Fruit fly (Drosophila melanogaster) whole organism, embryonic: ENCODE measurements around the gene CG45218.

Source experiments
- Awh ChIP-seq: fragments of 200-800 bp; sonication (Bioruptor generic); IDR thresholded peaks from 2 replicates; pipeline ENCODE4, ENCODE4 v1.3.6; 2022; ENCODE audit warnings: missing biosample characterization, missing genetic modification characterization
- CG1024 ChIP-seq: fragments of 200-800 bp; sonication (Bioruptor generic); IDR thresholded peaks from 2 replicates; pipeline ENCODE4 v1.3.6; 2022; ENCODE audit warnings: missing biosample characterization, missing genetic modification characterization
- CG10267 ChIP-seq: fragments of 200-800 bp; sonication (Bioruptor generic); optimal IDR thresholded peaks from 2 replicates; lab custom pipeline; 2018; ENCODE audit warnings: missing biosample characterization, mild to moderate bottlenecking, missing genetic modification characterization, moderate library complexity
- CG10462 ChIP-seq: fragments of 200-800 bp; sonication (Bioruptor generic); optimal IDR thresholded peaks from 2 replicates; lab custom pipeline; 2016; ENCODE audit warnings: missing biosample characterization, missing genetic modification characterization
- CG11398 ChIP-seq: fragments of 200-800 bp; sonication (Bioruptor generic); optimal IDR thresholded peaks from 2 replicates; lab custom pipeline; 2016; ENCODE audit warnings: missing biosample characterization, missing genetic modification characterization
- CG11696 ChIP-seq: fragments of 200-800 bp; sonication (Bioruptor generic); IDR thresholded peaks from 2 replicates; pipeline ENCODE4 v1.3.6; 2022; ENCODE audit warnings: missing biosample characterization, missing genetic modification characterization
- CG12299 ChIP-seq: fragments of 200-800 bp; sonication (Bioruptor generic); optimal IDR thresholded peaks from 2 replicates; lab custom pipeline; 2018; ENCODE audit warnings: missing biosample characterization, mild to moderate bottlenecking, missing genetic modification characterization
- CG1603 ChIP-seq: fragments of 200-800 bp; sonication (Bioruptor generic); optimal IDR thresholded peaks from 2 replicates; lab custom pipeline; 2019; ENCODE audit warnings: missing biosample characterization, mild to moderate bottlenecking, missing genetic modification characterization, moderate library complexity
- CG17912 ChIP-seq: fragments of 200-800 bp; sonication (Bioruptor generic); optimal IDR thresholded peaks from 2 replicates; lab custom pipeline; 2018; ENCODE audit warnings: missing biosample characterization, mild to moderate bottlenecking, missing genetic modification characterization
- CG18764 ChIP-seq: fragments of 200-800 bp; sonication (Bioruptor generic); optimal IDR thresholded peaks from 3 replicates; lab custom pipeline; 2016; ENCODE audit warnings: missing biosample characterization, missing genetic modification characterization
- CG2120 ChIP-seq: fragments of 200-800 bp; sonication (Bioruptor generic); optimal IDR thresholded peaks from 3 replicates; lab custom pipeline; 2016; ENCODE audit warnings: missing biosample characterization, missing genetic modification characterization
- CG2875 ChIP-seq: fragments of 200-800 bp; sonication (Bioruptor generic); optimal IDR thresholded peaks from 2 replicates; lab custom pipeline; 2017; ENCODE audit warnings: missing biosample characterization, mild to moderate bottlenecking, missing genetic modification characterization, missing genetic modification reagents
- CG30020 ChIP-seq: fragments of 200-800 bp; optimal IDR thresholded peaks from 2 replicates; lab custom pipeline; 2019; ENCODE audit warnings: missing biosample characterization, mild to moderate bottlenecking, missing genetic modification characterization, moderate library complexity
- CG34224 ChIP-seq: fragments of 200-800 bp; sonication (Bioruptor generic); IDR thresholded peaks from 3 replicates; pipeline ENCODE4 v1.3.6; 2022; ENCODE audit warnings: missing biosample characterization, missing genetic modification characterization; ENCODE audit not compliant: partially characterized antibody
- CG6854 ChIP-seq: fragments of 200-800 bp; sonication (Bioruptor generic); optimal IDR thresholded peaks from 3 replicates; lab custom pipeline; 2017; ENCODE audit warnings: missing biosample characterization, mild to moderate bottlenecking, missing genetic modification characterization
- CG7745 ChIP-seq: fragments of 200-800 bp; sonication (Bioruptor generic); optimal IDR thresholded peaks from 2 replicates; lab custom pipeline; 2018; ENCODE audit warnings: missing biosample characterization, mild to moderate bottlenecking, missing genetic modification characterization, moderate library complexity
- CG7987 ChIP-seq: fragments of 200-800 bp; sonication (Bioruptor generic); optimal IDR thresholded peaks from 2 replicates; lab custom pipeline; 2018; ENCODE audit warnings: missing biosample characterization, mild to moderate bottlenecking, missing genetic modification characterization, moderate library complexity
- CG8478 ChIP-seq: fragments of >200 bp; optimal IDR thresholded peaks from 2 replicates; lab custom pipeline; 2018
- CG9609 ChIP-seq: fragments of 200-800 bp; sonication (Bioruptor generic); optimal IDR thresholded peaks from 3 replicates; lab custom pipeline; 2016; ENCODE audit warnings: missing biosample characterization, missing genetic modification characterization
- Chrac-16 ChIP-seq: fragments of 200-800 bp; sonication (Bioruptor generic); optimal IDR thresholded peaks from 3 replicates; lab custom pipeline; 2016; ENCODE audit warnings: missing biosample characterization, missing genetic modification characterization
- Dip3 ChIP-seq: fragments of 200-800 bp; sonication (Bioruptor generic); optimal IDR thresholded peaks from 3 replicates; lab custom pipeline; 2016; ENCODE audit warnings: missing biosample characterization, missing genetic modification characterization
- Dref ChIP-seq: fragments of 200-800 bp; sonication (Bioruptor generic); IDR thresholded peaks from 2 replicates; pipeline ENCODE4 v1.3.6; 2022; ENCODE audit warnings: missing biosample characterization, missing genetic modification characterization
- E2f1 ChIP-seq: fragments of 200-800 bp; sonication (Bioruptor generic); IDR thresholded peaks from 2 replicates; pipeline ENCODE4 v1.3.6; 2022; ENCODE audit warnings: missing biosample characterization, missing genetic modification characterization
- Ets97D ChIP-seq: fragments of 200-800 bp; sonication (Bioruptor generic); optimal IDR thresholded peaks from 3 replicates; lab custom pipeline; 2016; ENCODE audit warnings: missing biosample characterization, missing genetic modification characterization
- Hand ChIP-seq: fragments of 200-800 bp; sonication (Bioruptor generic); optimal IDR thresholded peaks from 2 replicates; lab custom pipeline; 2017; ENCODE audit warnings: mild to moderate bottlenecking, missing biosample characterization, missing genetic modification reagents, missing genetic modification characterization
- Hey ChIP-seq: fragments of 200-800 bp; sonication (Bioruptor generic); optimal IDR thresholded peaks from 3 replicates; lab custom pipeline; 2018; ENCODE audit warnings: missing biosample characterization, mild to moderate bottlenecking, missing genetic modification characterization
- MTF-1 ChIP-seq: fragments of 200-800 bp; sonication (Bioruptor generic); optimal IDR thresholded peaks from 2 replicates; lab custom pipeline; 2018; ENCODE audit warnings: missing biosample characterization, mild to moderate bottlenecking, missing genetic modification characterization, borderline replicate concordance
- Rx ChIP-seq: fragments of 200-800 bp; sonication (Bioruptor generic); IDR thresholded peaks from 2 replicates; pipeline ENCODE4 v1.3.6; 2022; ENCODE audit warnings: missing biosample characterization, missing genetic modification characterization
- Side ChIP-seq: fragments of 200-800 bp; sonication (Bioruptor generic); optimal IDR thresholded peaks from 2 replicates; lab custom pipeline; 2016; ENCODE audit warnings: missing biosample characterization, missing genetic modification characterization
- Vsx1 ChIP-seq: fragments of 200-800 bp; sonication (Bioruptor generic); optimal IDR thresholded peaks from 2 replicates; lab custom pipeline; 2017; ENCODE audit warnings: missing biosample characterization, mild to moderate bottlenecking, missing genetic modification characterization, missing genetic modification reagents
- ab ChIP-seq: fragments of 200-800 bp; sonication (Bioruptor generic); optimal IDR thresholded peaks from 2 replicates; lab custom pipeline; 2016; ENCODE audit warnings: missing biosample characterization, missing genetic modification characterization
- ash1 ChIP-seq: fragments of 200-800 bp; sonication (Bioruptor generic); optimal IDR thresholded peaks from 2 replicates; lab custom pipeline; 2018; ENCODE audit warnings: missing biosample characterization, mild to moderate bottlenecking, missing genetic modification characterization
- dimm ChIP-seq: fragments of 200-800 bp; sonication (Bioruptor generic); IDR thresholded peaks from 2 replicates; pipeline ENCODE4 v1.3.6; 2022; ENCODE audit warnings: missing biosample characterization, missing genetic modification characterization
- emc ChIP-seq: fragments of 200-800 bp; sonication (Bioruptor generic); optimal IDR thresholded peaks from 2 replicates; lab custom pipeline; 2016; ENCODE audit warnings: missing biosample characterization, missing genetic modification characterization
- ems ChIP-seq: fragments of 200-800 bp; sonication (Bioruptor generic); optimal IDR thresholded peaks from 3 replicates; lab custom pipeline; 2016; ENCODE audit warnings: missing biosample characterization, missing genetic modification characterization
- esg ChIP-seq: fragments of 200-800 bp; sonication (Bioruptor generic); conservative IDR thresholded peaks from 2 replicates; pipeline ENCODE4 v1.3.6; 2022; ENCODE audit warnings: missing biosample characterization, missing genetic modification characterization
- gcm ChIP-seq: fragments of 200-800 bp; sonication (Bioruptor generic); optimal IDR thresholded peaks from 2 replicates; lab custom pipeline; 2019; ENCODE audit warnings: missing biosample characterization, mild to moderate bottlenecking, missing genetic modification characterization, moderate library complexity
- her ChIP-seq: fragments of 200-800 bp; sonication (Bioruptor generic); optimal IDR thresholded peaks from 2 replicates; lab custom pipeline; 2016; ENCODE audit warnings: missing biosample characterization, missing genetic modification characterization
- knrl ChIP-seq: fragments of 200-800 bp; sonication (Bioruptor generic); IDR thresholded peaks from 3 replicates; pipeline ENCODE4 v1.3.6; 2022; ENCODE audit warnings: missing biosample characterization, missing genetic modification characterization; ENCODE audit not compliant: partially characterized antibody
- lov ChIP-seq, 2 experiments: fragments of 200-800 bp in 1 of 2; fragments of >200 bp in 1 of 2; sonication (Bioruptor generic) in 1 of 2; IDR thresholded peaks in 1 of 2; optimal IDR thresholded peaks in 1 of 2; 2 replicates in 1 of 2; 3 replicates in 1 of 2; pipeline versions ENCODE4 v1.3.6 to Lab custom; 2017 to 2022; ENCODE audit warnings: missing biosample characterization in 1 of 2, missing genetic modification characterization in 1 of 2
- pita ChIP-seq: fragments of 200-800 bp; sonication (Bioruptor generic); optimal IDR thresholded peaks from 2 replicates; lab custom pipeline; 2017; ENCODE audit warnings: missing biosample characterization, mild to moderate bottlenecking, missing genetic modification characterization
- sens ChIP-seq: fragments of 200-800 bp; sonication (Bioruptor generic); peaks from one replicate; lab custom pipeline; 2016; ENCODE audit warnings: missing biosample characterization, missing genetic modification characterization
- seq ChIP-seq: fragments of 200-800 bp; sonication (Bioruptor generic); IDR thresholded peaks from 2 replicates; pipeline ENCODE4 v1.3.6; 2022; ENCODE audit warnings: missing biosample characterization, missing genetic modification characterization
- sim ChIP-seq: fragments of 200-800 bp; sonication (Bioruptor generic); IDR thresholded peaks from 2 replicates; pipeline ENCODE4 v1.3.6; 2022; ENCODE audit warnings: missing biosample characterization, missing genetic modification characterization
- slbo ChIP-seq: fragments of 200-800 bp; sonication (Bioruptor generic); IDR thresholded peaks from 2 replicates; pipeline ENCODE4 v1.3.6; 2022; ENCODE audit warnings: missing biosample characterization, missing genetic modification characterization
- sug ChIP-seq: fragments of 200-800 bp; optimal IDR thresholded peaks from 2 replicates; lab custom pipeline; 2019; ENCODE audit warnings: missing biosample characterization, mild to moderate bottlenecking, missing genetic modification characterization, moderate library complexity
- tin ChIP-seq: fragments of 200-800 bp; sonication (Bioruptor generic); optimal IDR thresholded peaks from 3 replicates; lab custom pipeline; 2016; ENCODE audit warnings: missing biosample characterization, missing genetic modification characterization
- zf30C ChIP-seq: fragments of 200-800 bp; sonication (Bioruptor generic); optimal IDR thresholded peaks from 3 replicates; lab custom pipeline; 2018; ENCODE audit warnings: missing biosample characterization, mild to moderate bottlenecking, missing genetic modification characterization
- zfh1 ChIP-seq: fragments of 200-800 bp; sonication (Bioruptor generic); IDR thresholded peaks from 3 replicates; pipeline ENCODE4 v1.3.6; 2022; ENCODE audit warnings: missing biosample characterization, missing genetic modification characterization

Gene CG45218

DNA sequence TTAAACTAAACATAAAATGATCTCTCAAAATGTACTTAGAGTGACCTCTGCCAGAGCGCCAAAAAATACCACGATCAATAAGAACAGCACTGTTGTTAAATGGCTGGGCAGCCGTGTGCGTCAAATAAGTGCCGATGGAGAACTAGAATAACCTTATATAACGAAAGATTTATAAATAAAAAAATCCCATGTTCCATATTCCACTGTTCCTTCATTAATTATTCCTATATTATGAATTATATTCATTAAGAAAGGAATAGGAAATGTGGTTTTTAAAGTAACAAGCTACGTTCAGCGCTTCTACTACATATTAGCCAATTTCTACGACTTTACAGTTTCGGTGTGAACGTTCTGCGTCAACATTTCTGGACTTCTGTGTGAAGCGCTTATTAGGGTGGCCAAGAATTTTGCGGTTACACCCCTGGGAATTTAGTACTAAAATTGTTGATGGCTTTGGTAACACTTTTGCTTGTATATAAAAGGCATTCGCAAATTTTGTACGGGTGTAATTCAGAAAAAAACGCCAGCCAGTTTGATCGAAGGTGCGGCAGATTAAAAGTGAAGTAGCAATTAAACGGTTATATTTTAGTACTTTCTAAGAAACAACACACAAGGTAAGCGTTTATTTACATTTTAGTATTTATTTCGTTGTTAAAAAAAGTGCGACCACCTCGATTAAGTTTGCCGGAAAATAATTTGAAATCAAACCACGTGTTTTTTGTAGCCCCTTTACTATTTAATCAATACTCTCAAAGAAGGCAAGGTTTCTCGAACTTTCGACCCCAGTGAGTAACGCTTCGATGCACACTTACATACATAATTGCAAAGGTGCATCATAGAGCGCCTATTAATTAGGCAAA lies 48.2 kb downstream of the CG45218 start, which contains the start of the genes tefu and Hsc70-4 (continued):
- peak; percentile 70 for TF ChIP-seq E2f1 (GFP tag; lab: Robert Waterston, UW)
- TF ChIP-seq CG30020 (tag; lab: Kevin White, UChicago), result peak; percentile 97
- no peak for TF ChIP-seq CG2875 (GFP tag; lab: Kevin White, UChicago)
- TF ChIP-seq sim (GFP tag; lab: Robert Waterston, UW), result 0 out of 2 replicates have a peak, but pooled peaks have one; percentile 11
- TF ChIP-seq CG34224 (GFP tag; lab: Robert Waterston, UW), result no peak
- TF ChIP-seq slbo (GFP tag; lab: Robert Waterston, UW), result peak; percentile 90
- no peak for TF ChIP-seq lov (optimal IDR thresholded peaks at IDR 0.05; lab: Kevin White, UChicago)
- TF ChIP-seq lov (GFP tag; IDR thresholded peaks at IDR 0.05; lab: Robert Waterston, UW), result no peak; the same call in 2 of the 3 replicates
- TF ChIP-seq CG10267 (tag; lab: Kevin White, UChicago), result peak; percentile 73
- TF ChIP-seq CG12299 (tag; lab: Kevin White, UChicago), result peak; percentile 27
- peak; percentile 36 for TF ChIP-seq MTF-1 (GFP tag; lab: Kevin White, UChicago)
- no peak for TF ChIP-seq CG8478 (lab: Kevin White, UChicago)
- TF ChIP-seq Dip3, result peak; percentile 77
- peak; percentile 28 for TF ChIP-seq CG10462 (GFP tag; lab: Kevin White, UChicago)
- TF ChIP-seq Side, result peak; percentile 14
- peak; percentile 77 for TF ChIP-seq ab (GFP tag; lab: Kevin White, UChicago)
- peak; percentile 14 for TF ChIP-seq CG7987
- no peak for TF ChIP-seq CG11398 (GFP tag; lab: Kevin White, UChicago)
- peak; percentile 51 for TF ChIP-seq Dref (GFP tag; lab: Robert Waterston, UW)
- peak; percentile 58 for TF ChIP-seq CG11696 (GFP tag; lab: Robert Waterston, UW)
- TF ChIP-seq Ets97D (GFP tag; lab: Kevin White, UChicago), result peak; percentile 72
- peak; percentile 80 for TF ChIP-seq CG1603 (tag; lab: Kevin White, UChicago)
- TF ChIP-seq Rx, result peak; percentile 68
- TF ChIP-seq ash1 (GFP tag; lab: Kevin White, UChicago), result no peak
- TF ChIP-seq emc (GFP tag; lab: Kevin White, UChicago), result no peak
- peak; percentile 84 for TF ChIP-seq CG2120 (GFP tag; lab: Kevin White, UChicago)
- TF ChIP-seq pita (GFP tag; lab: Kevin White, UChicago), result no peak
- TF ChIP-seq esg, result peak; percentile 74
- TF ChIP-seq tin (GFP tag; lab: Kevin White, UChicago), result peak; percentile 78
- peak; percentile 81 for TF ChIP-seq Chrac-16
- no peak for TF ChIP-seq Vsx1 (GFP tag; lab: Kevin White, UChicago)
- peak; percentile 75 for TF ChIP-seq sug
- TF ChIP-seq Awh (GFP tag; lab: Robert Waterston, UW), result 0 out of 2 replicates have a peak, but pooled peaks have one; percentile 8
- TF ChIP-seq CG17912 (GFP tag; lab: Kevin White, UChicago), result peak; percentile 98
- TF ChIP-seq ems (GFP tag; lab: Kevin White, UChicago), result peak; percentile 79
- peak; percentile 73 for TF ChIP-seq CG9609
- TF ChIP-seq Hand (GFP tag; lab: Kevin White, UChicago), result no peak
- peak; percentile 63 for TF ChIP-seq seq (GFP tag; lab: Robert Waterston, UW)
- TF ChIP-seq Hey (tag; lab: Kevin White, UChicago), result no peak
- TF ChIP-seq CG1024 (GFP tag; lab: Robert Waterston, UW), result peak; percentile 83
- no peak for TF ChIP-seq CG6854
- no peak for TF ChIP-seq gcm
- peak; percentile 32; the same call in 1 of the 2 replicates for TF ChIP-seq dimm (GFP tag; lab: Robert Waterston, UW)
- peak; percentile 67 for TF ChIP-seq CG18764
- peak; percentile 28 for TF ChIP-seq her (GFP tag; lab: Kevin White, UChicago)
- TF ChIP-seq CG7745 (tag; lab: Kevin White, UChicago), result peak; percentile 41
- no peak for TF ChIP-seq zf30C (GFP tag; lab: Kevin White, UChicago)
- TF ChIP-seq sens (GFP tag; lab: Kevin White, UChicago), result peak; percentile 86
- TF ChIP-seq knrl, result peak; percentile 39; the same call in 1 of the 3 replicates
- TF ChIP-seq zfh1 (GFP tag; lab: Robert Waterston, UW), result peak; percentile 63; the same call in 1 of the 3 replicates
